Worm (Caenorhabditis elegans) whole organism, L3 larva: ENCODE results near the gene str-170.

Experiments used
- ZK546.5 ChIP-seq: sonication (generic microtip); optimal IDR thresholded peaks from 2 replicates; lab custom pipeline; 2017; ENCODE audit warnings: missing biosample characterization, missing genetic modification characterization
- aly-2 ChIP-seq: fragments of 150-350 bp; optimal IDR thresholded peaks from 2 replicates; lab custom pipeline; 2014; ENCODE audit warnings: missing biosample characterization, missing genetic modification characterization
- ama-1 ChIP-seq: fragments of 150-350 bp; optimal IDR thresholded peaks from 2 replicates; lab custom pipeline; 2018
- ceh-16 ChIP-seq: sonication (generic microtip); optimal IDR thresholded peaks from 2 replicates; lab custom pipeline; 2017; ENCODE audit warnings: missing biosample characterization, missing genetic modification characterization
- ceh-28 ChIP-seq: fragments of 150-350 bp; optimal IDR thresholded peaks from 2 replicates; lab custom pipeline; 2014; ENCODE audit warnings: missing biosample characterization, missing genetic modification reagents, missing genetic modification characterization
- ceh-9 ChIP-seq: sonication (generic microtip); optimal IDR thresholded peaks from 2 replicates; lab custom pipeline; 2018; ENCODE audit warnings: missing biosample characterization, missing genetic modification characterization
- egl-5 ChIP-seq: fragments of 150-350 bp; optimal IDR thresholded peaks from 2 replicates; lab custom pipeline; 2017; ENCODE audit warnings: missing biosample characterization, missing genetic modification reagents, missing genetic modification characterization, inconsistent platforms
- elt-3 ChIP-seq, 3 experiments: fragments of 150-350 bp in 1 of 3; sonication (generic microtip) in 2 of 3; optimal IDR thresholded peaks; 2 replicates in 2 of 3; 4 replicates in 1 of 3; lab custom pipeline; 2014 to 2017; ENCODE audit warnings: missing biosample characterization in 3 of 3, missing genetic modification characterization in 3 of 3
- eor-1 ChIP-seq, 2 experiments: fragments of 150-350 bp; optimal IDR thresholded peaks; 2 replicates each; lab custom pipeline; 2014 to 2018; ENCODE audit warnings: missing biosample characterization in 2 of 2, missing genetic modification characterization in 2 of 2
- fkh-10 ChIP-seq: sonication (generic microtip); optimal IDR thresholded peaks from 2 replicates; lab custom pipeline; 2017; ENCODE audit warnings: missing biosample characterization, missing genetic modification reagents, missing genetic modification characterization
- fos-1 ChIP-seq: fragments of 150-350 bp; optimal IDR thresholded peaks from 2 replicates; lab custom pipeline; 2014; ENCODE audit warnings: missing biosample characterization, missing genetic modification characterization
- hmg-11 ChIP-seq: sonication (generic microtip); optimal IDR thresholded peaks from 2 replicates; lab custom pipeline; 2016; ENCODE audit warnings: missing genetic modification characterization, missing compliant biosample characterization
- lin-15B ChIP-seq: fragments of 150-350 bp; optimal IDR thresholded peaks from 2 replicates; lab custom pipeline; 2014; ENCODE audit warnings: missing biosample characterization, missing genetic modification characterization
- lsy-12 ChIP-seq: sonication (generic microtip); optimal IDR thresholded peaks from 2 replicates; lab custom pipeline; 2016; ENCODE audit warnings: mild to moderate bottlenecking, missing genetic modification characterization, missing compliant biosample characterization
- mdl-1 ChIP-seq: fragments of 150-350 bp; optimal IDR thresholded peaks from 2 replicates; lab custom pipeline; 2014; ENCODE audit warnings: missing biosample characterization, missing genetic modification characterization
- mml-1 ChIP-seq: fragments of 150-350 bp; sonication (generic microtip); optimal IDR thresholded peaks from 3 replicates; lab custom pipeline; 2014; ENCODE audit warnings: missing biosample characterization, missing genetic modification characterization
- nfya-1 ChIP-seq: sonication (generic microtip); optimal IDR thresholded peaks from 2 replicates; lab custom pipeline; 2017; ENCODE audit warnings: missing genetic modification characterization, mild to moderate bottlenecking, missing compliant biosample characterization, antibody characterized with exemption, moderate library complexity; ENCODE audit not compliant: insufficient read depth
- nhr-12 ChIP-seq: fragments of 150-350 bp; optimal IDR thresholded peaks from 2 replicates; lab custom pipeline; 2014; ENCODE audit warnings: missing biosample characterization, missing genetic modification characterization
- nhr-23 ChIP-seq: fragments of 150-350 bp; optimal IDR thresholded peaks from 2 replicates; lab custom pipeline; 2014; ENCODE audit warnings: missing biosample characterization, missing genetic modification reagents, missing genetic modification characterization
- nhr-237 ChIP-seq: fragments of 150-350 bp; optimal IDR thresholded peaks from 2 replicates; lab custom pipeline; 2014; ENCODE audit warnings: missing biosample characterization, missing genetic modification characterization
- nhr-25 ChIP-seq: sonication (generic microtip); optimal IDR thresholded peaks from 2 replicates; lab custom pipeline; 2017; ENCODE audit warnings: missing biosample characterization, missing genetic modification characterization
- nhr-28 ChIP-seq: fragments of 150-350 bp; optimal IDR thresholded peaks from 2 replicates; lab custom pipeline; 2014; ENCODE audit warnings: missing biosample characterization, missing genetic modification characterization
- nhr-67 ChIP-seq: fragments of 150-350 bp; optimal IDR thresholded peaks from 2 replicates; lab custom pipeline; 2014; ENCODE audit warnings: missing biosample characterization, missing genetic modification characterization
- nhr-76 ChIP-seq: fragments of 150-350 bp; sonication (generic microtip); optimal IDR thresholded peaks from 5 replicates; lab custom pipeline; 2014; ENCODE audit warnings: missing biosample characterization, missing genetic modification characterization
- nhr-77 ChIP-seq: fragments of 150-350 bp; optimal IDR thresholded peaks from 2 replicates; lab custom pipeline; 2014; ENCODE audit warnings: missing biosample characterization, missing genetic modification characterization
- pha-4 ChIP-seq: fragments of 150-350 bp; optimal IDR thresholded peaks from 2 replicates; lab custom pipeline; 2014; ENCODE audit warnings: missing biosample characterization, missing genetic modification reagents, missing genetic modification characterization
- pqm-1 ChIP-seq: fragments of 150-350 bp; optimal IDR thresholded peaks from 2 replicates; lab custom pipeline; 2017; ENCODE audit warnings: missing biosample characterization, missing genetic modification characterization, inconsistent platforms
- skn-1 ChIP-seq: fragments of 150-350 bp; optimal IDR thresholded peaks from 2 replicates; lab custom pipeline; 2014; ENCODE audit warnings: missing biosample characterization, missing genetic modification characterization
- tbx-2 ChIP-seq: sonication (generic microtip); optimal IDR thresholded peaks from 2 replicates; lab custom pipeline; 2016; ENCODE audit warnings: mild to moderate bottlenecking, missing genetic modification characterization, missing compliant biosample characterization
- unc-39 ChIP-seq: sonication (generic microtip); optimal IDR thresholded peaks from 4 replicates; lab custom pipeline; 2017; ENCODE audit warnings: missing biosample characterization, missing genetic modification characterization
- unc-62 ChIP-seq: fragments of 150-350 bp; sonication (generic microtip); optimal IDR thresholded peaks from 4 replicates; lab custom pipeline; 2014; ENCODE audit warnings: missing biosample characterization, missing genetic modification reagents, missing genetic modification characterization
- zag-1 ChIP-seq: fragments of 150-350 bp; optimal IDR thresholded peaks from 2 replicates; lab custom pipeline; 2014; ENCODE audit warnings: missing biosample characterization, missing genetic modification characterization
- ztf-11 ChIP-seq: fragments of 150-350 bp; optimal IDR thresholded peaks from 2 replicates; lab custom pipeline; 2014; ENCODE audit warnings: missing biosample characterization, missing genetic modification characterization

str-170 gene

ce11 chrIV:4889613-4890012 lies 12.4 kb downstream of the str-170 start, which contains the start of gene sgnh-1:
sgnh-1 (plus strand) TSS chrIV:4889913.
- no peak for TF ChIP-seq hmg-11 (tag; lab: Kevin White, UChicago)
- no peak for TF ChIP-seq nhr-237
- TF ChIP-seq nhr-25 (tag; lab: Kevin White, UChicago) = no peak
- no peak for TF ChIP-seq elt-3 (tag; optimal IDR thresholded peaks at IDR 0.05; lab: Kevin White, UChicago)
- TF ChIP-seq tbx-2 = no peak
- TF ChIP-seq ceh-28 (tag; lab: Kevin White, UChicago) = no peak
- TF ChIP-seq unc-62 (GFP tag; lab: Kevin White, UChicago) = no peak
- TF ChIP-seq egl-5 (tag; lab: Kevin White, UChicago) = no peak
- TF ChIP-seq ceh-16 (tag; lab: Kevin White, UChicago) = no peak
- no peak for TF ChIP-seq nhr-12 (tag; lab: Kevin White, UChicago)
- no peak for TF ChIP-seq nhr-23
- no peak for TF ChIP-seq mdl-1 (tag; lab: Kevin White, UChicago)

- TF ChIP-seq pqm-1 (no peak), zag-1 (tag; lab: Kevin White, UChicago) (no peak), ztf-11 (tag; lab: Kevin White, UChicago) (no peak), pha-4 (tag; lab: Kevin White, UChicago) (no peak)
These were observed 13.3 kb downstream of the str-170 start, which contains the start of gene T08B6.9 for ce11 chrIV:4890543-4890942. T08B6.9 (plus strand) TSS chrIV:4890843.

ce11 chrIV:4903961-4904360 lies 26.8 kb downstream of the str-170 start, which contains the start of gene str-161:
str-161 (minus strand) TSS chrIV:4904061.
- TF ChIP-seq eor-1 (tag; optimal IDR thresholded peaks at IDR 0.05; lab: Kevin White, UChicago) = no peak
- TF ChIP-seq ama-1 (lab: Kevin White, UChicago) = no peak
- no peak for TF ChIP-seq nhr-237
- TF ChIP-seq nhr-28 = no peak
- no peak for TF ChIP-seq hmg-11 (tag; lab: Kevin White, UChicago)
- no peak for TF ChIP-seq mdl-1 (tag; lab: Kevin White, UChicago)
- TF ChIP-seq tbx-2 = no peak
- no peak for TF ChIP-seq fos-1 (tag; lab: Kevin White, UChicago)
- TF ChIP-seq nhr-76 = no peak
- no peak for TF ChIP-seq nhr-12 (tag; lab: Kevin White, UChicago)
- no peak for TF ChIP-seq pqm-1
- no peak for TF ChIP-seq ceh-28 (tag; lab: Kevin White, UChicago)
- no peak for TF ChIP-seq nhr-77 (tag; lab: Kevin White, UChicago)
- no peak for TF ChIP-seq elt-3 (tag; optimal IDR thresholded peaks at IDR 0.05; lab: Kevin White, UChicago)

- TF ChIP-seq ceh-28 (tag; lab: Kevin White, UChicago) = peak; percentile 79
- TF ChIP-seq ama-1 (lab: Kevin White, UChicago) = no peak
These were observed 28.5 kb downstream of the str-170 start, which contains the start of gene T08B6.4 for ce11 chrIV:4905645-4906135. T08B6.4 (plus strand) TSS chrIV:4905695.

ce11 chrIV:4909039-4909438 lies 31.8 kb downstream of the str-170 start, which contains the start of gene str-159:
str-159 (plus strand) TSS chrIV:4909339.
- no peak for TF ChIP-seq nhr-25 (tag; lab: Kevin White, UChicago)
- TF ChIP-seq mdl-1 (tag; lab: Kevin White, UChicago) = no peak
- no peak for TF ChIP-seq fkh-10 (GFP tag; lab: Kevin White, UChicago)
- no peak for TF ChIP-seq zag-1 (tag; lab: Kevin White, UChicago)
- no peak for TF ChIP-seq lin-15B

ce11 chrIV:4913090-4913489 lies 35.9 kb downstream of the str-170 start, which contains the start of gene str-156:
str-156 (plus strand) TSS chrIV:4913390.
- no peak for TF ChIP-seq ztf-11 (tag; lab: Kevin White, UChicago)
- no peak for TF ChIP-seq aly-2 (tag; lab: Kevin White, UChicago)
- TF ChIP-seq mml-1 = no peak
- no peak for TF ChIP-seq ceh-9
- no peak for TF ChIP-seq skn-1 (tag; lab: Kevin White, UChicago)
- no peak for TF ChIP-seq egl-5 (tag; lab: Kevin White, UChicago)
- TF ChIP-seq nfya-1 (tag; lab: Kevin White, UChicago) = no peak
- TF ChIP-seq zag-1 (tag; lab: Kevin White, UChicago) = no peak
- TF ChIP-seq nhr-67 = no peak
- TF ChIP-seq lsy-12 (tag; lab: Kevin White, UChicago) = no peak
- no peak for TF ChIP-seq ZK546.5 (tag; lab: Kevin White, UChicago)
- TF ChIP-seq unc-39 (tag; lab: Kevin White, UChicago) = no peak
- TF ChIP-seq pha-4 (tag; lab: Kevin White, UChicago) = no peak
